Worm (Caenorhabditis elegans) whole organism, L4 larva: ENCODE measurements around the gene C11E4.6.

ENCODE experiments used
- T20F7.1 ChIP-seq: fragments of 200-800 bp; sonication (Bioruptor generic); optimal IDR thresholded peaks from 2 replicates; lab custom pipeline; 2018; ENCODE audit warnings: mild to moderate bottlenecking, missing genetic modification characterization, missing compliant biosample characterization
- T26A8.4 ChIP-seq: fragments of 200-800 bp; sonication (Bioruptor generic); IDR thresholded peaks from 2 replicates; pipeline ENCODE4 v1.3.6; 2022; ENCODE audit warnings: missing genetic modification characterization, missing compliant biosample characterization
- aha-1 ChIP-seq: fragments of 150-350 bp; peaks from one replicate; lab custom pipeline; 2014; ENCODE audit warnings: missing biosample characterization, missing genetic modification characterization
- attf-4 ChIP-seq: sonication (generic microtip); optimal IDR thresholded peaks from 3 replicates; lab custom pipeline; 2017; ENCODE audit warnings: missing biosample characterization, missing genetic modification characterization
- ceh-44 ChIP-seq: fragments of 200-800 bp; sonication (Bioruptor generic); IDR thresholded peaks from 2 replicates; pipeline ENCODE4 v1.3.6; 2022; ENCODE audit warnings: missing genetic modification reagents, missing genetic modification characterization, missing compliant biosample characterization
- ceh-82 ChIP-seq: sonication (generic microtip); optimal IDR thresholded peaks from 2 replicates; lab custom pipeline; 2017; ENCODE audit warnings: missing biosample characterization, missing genetic modification characterization
- cey-2 ChIP-seq: sonication (generic microtip); optimal IDR thresholded peaks from 3 replicates; lab custom pipeline; 2017; ENCODE audit warnings: missing genetic modification characterization, mild to moderate bottlenecking, missing compliant biosample characterization, antibody characterized with exemption, borderline replicate concordance; ENCODE audit not compliant: insufficient read depth
- daf-12 ChIP-seq: fragments of 150-350 bp; optimal IDR thresholded peaks from 2 replicates; lab custom pipeline; 2014; ENCODE audit warnings: missing biosample characterization, missing genetic modification reagents, missing genetic modification characterization
- daf-16 ChIP-seq, 3 experiments: sonication (generic microtip); optimal IDR thresholded peaks; 2 replicates each; lab custom pipeline; 2016 to 2017; ENCODE audit warnings: missing genetic modification characterization in 3 of 3, missing genetic modification reagents in 3 of 3, mild to moderate bottlenecking in 2 of 3, missing compliant biosample characterization in 2 of 3, missing biosample characterization in 1 of 3, moderate library complexity in 1 of 3
- daf-8 ChIP-seq: fragments of 200-800 bp; sonication (Bioruptor generic); IDR thresholded peaks from 2 replicates; pipeline ENCODE4 v1.3.6; 2022; ENCODE audit warnings: missing genetic modification characterization, missing compliant biosample characterization
- dmd-6 ChIP-seq: fragments of 200-800 bp; sonication (Bioruptor generic); IDR thresholded peaks from 2 replicates; pipeline ENCODE4 v1.3.6; 2022; ENCODE audit warnings: missing genetic modification reagents, missing genetic modification characterization, missing compliant biosample characterization
- dmd-9 ChIP-seq: fragments of 200-800 bp; sonication (Bioruptor generic); IDR thresholded peaks from 2 replicates; pipeline ENCODE4 v1.3.6; 2022; ENCODE audit warnings: missing genetic modification reagents, missing genetic modification characterization, missing compliant biosample characterization
- dpl-1 ChIP-seq: fragments of 150-350 bp; optimal IDR thresholded peaks from 2 replicates; lab custom pipeline; 2014; ENCODE audit warnings: missing biosample characterization, missing genetic modification reagents, missing genetic modification characterization
- duxl-1 ChIP-seq: sonication (generic microtip); optimal IDR thresholded peaks from 2 replicates; lab custom pipeline; 2016; ENCODE audit warnings: mild to moderate bottlenecking, missing genetic modification characterization, moderate library complexity, missing compliant biosample characterization; ENCODE audit not compliant: poor library complexity
- egl-27 ChIP-seq: sonication (generic microtip); optimal IDR thresholded peaks from 3 replicates; lab custom pipeline; 2017; ENCODE audit warnings: missing biosample characterization, missing genetic modification reagents, missing genetic modification characterization
- fkh-10 ChIP-seq: fragments of 150-350 bp; optimal IDR thresholded peaks from 2 replicates; lab custom pipeline; 2014; ENCODE audit warnings: missing biosample characterization, missing genetic modification reagents, missing genetic modification characterization
- hlh-30 ChIP-seq: sonication (generic microtip); optimal IDR thresholded peaks from 2 replicates; lab custom pipeline; 2017; ENCODE audit warnings: antibody characterized with exemption, mild to moderate bottlenecking, missing genetic modification characterization, missing compliant biosample characterization; ENCODE audit not compliant: insufficient read depth
- hmg-1.1 ChIP-seq: fragments of 200-800 bp; sonication (Bioruptor generic); IDR thresholded peaks from 2 replicates; pipeline ENCODE4 v1.3.6; 2022; ENCODE audit warnings: missing genetic modification reagents, missing genetic modification characterization, missing compliant biosample characterization
- jun-1 ChIP-seq: fragments of 150-350 bp; optimal IDR thresholded peaks from 2 replicates; lab custom pipeline; 2014; ENCODE audit warnings: missing biosample characterization, missing genetic modification reagents, missing genetic modification characterization
- lin-29 ChIP-seq: fragments of 200-800 bp; sonication (Bioruptor generic); IDR thresholded peaks from 2 replicates; pipeline ENCODE4 v1.3.6; 2022; ENCODE audit warnings: missing genetic modification reagents, missing genetic modification characterization, missing compliant biosample characterization
- lin-38 ChIP-seq: fragments of 200-800 bp; sonication (Bioruptor generic); IDR thresholded peaks from 2 replicates; pipeline ENCODE4 v1.3.6; 2022; ENCODE audit warnings: missing genetic modification reagents, missing genetic modification characterization, missing compliant biosample characterization
- lin-39 ChIP-seq: fragments of 150-350 bp; optimal IDR thresholded peaks from 2 replicates; lab custom pipeline; 2014; ENCODE audit warnings: missing biosample characterization, missing genetic modification reagents, missing genetic modification characterization
- lsy-2 ChIP-seq, 2 experiments: fragments of 150-350 bp in 1 of 2; sonication (generic microtip) in 1 of 2; optimal IDR thresholded peaks; 2 replicates each; lab custom pipeline; 2014 to 2017; ENCODE audit warnings: missing biosample characterization in 2 of 2, missing genetic modification characterization in 2 of 2
- madf-5 ChIP-seq, 2 experiments: fragments of 200-800 bp; sonication (Bioruptor generic); IDR thresholded peaks; 2 replicates each; pipeline ENCODE4 v1.3.6; 2022; ENCODE audit warnings: missing compliant biosample characterization in 2 of 2, missing genetic modification characterization in 2 of 2
- mdl-1 ChIP-seq, 2 experiments: fragments of 150-350 bp in 1 of 2; sonication (generic microtip) in 1 of 2; optimal IDR thresholded peaks; 2 replicates each; lab custom pipeline; 2014 to 2017; ENCODE audit warnings: missing biosample characterization in 2 of 2, missing genetic modification characterization in 2 of 2
- mdt-29 ChIP-seq: fragments of 200-800 bp; sonication (Bioruptor generic); IDR thresholded peaks from 2 replicates; pipeline ENCODE4 v1.3.6; 2022; ENCODE audit warnings: missing genetic modification reagents, missing genetic modification characterization, missing compliant biosample characterization
- mep-1 ChIP-seq: fragments of 150-350 bp; sonication (generic microtip); optimal IDR thresholded peaks from 3 replicates; lab custom pipeline; 2014; ENCODE audit warnings: missing biosample characterization, missing genetic modification characterization
- mes-2 ChIP-seq: sonication (generic microtip); optimal IDR thresholded peaks from 2 replicates; lab custom pipeline; 2016; ENCODE audit warnings: missing genotype, mild to moderate bottlenecking, missing genetic modification characterization, missing compliant biosample characterization; ENCODE audit not compliant: poor library complexity, severe bottlenecking
- mxl-2 ChIP-seq: fragments of 200-800 bp; sonication (Bioruptor generic); conservative IDR thresholded peaks from 2 replicates; pipeline ENCODE4 v1.3.6; 2022; ENCODE audit warnings: missing genetic modification reagents, missing genetic modification characterization, missing compliant biosample characterization
- mxl-3 ChIP-seq: fragments of 200-800 bp; sonication (Bioruptor generic); optimal IDR thresholded peaks from 2 replicates; lab custom pipeline; 2018; ENCODE audit warnings: mild to moderate bottlenecking, missing genetic modification characterization, missing compliant biosample characterization
- nhr-25 ChIP-seq: sonication (generic microtip); optimal IDR thresholded peaks from 2 replicates; lab custom pipeline; 2017; ENCODE audit warnings: missing genetic modification characterization, mild to moderate bottlenecking, missing compliant biosample characterization, antibody characterized with exemption, moderate library complexity, borderline replicate concordance; ENCODE audit not compliant: insufficient read depth
- nhr-28 ChIP-seq: fragments of 150-350 bp; optimal IDR thresholded peaks from 2 replicates; lab custom pipeline; 2014; ENCODE audit warnings: missing biosample characterization, missing genetic modification characterization
- nhr-48 ChIP-seq: sonication (generic microtip); optimal IDR thresholded peaks from 2 replicates; lab custom pipeline; 2016; ENCODE audit warnings: mild to moderate bottlenecking, missing genetic modification characterization, missing compliant biosample characterization
- nhr-6 ChIP-seq: fragments of 150-350 bp; optimal IDR thresholded peaks from 2 replicates; lab custom pipeline; 2014; ENCODE audit warnings: missing biosample characterization, missing genetic modification characterization
- pha-4 ChIP-seq, 2 experiments: fragments of 150-350 bp in 1 of 2; fragments of 200-800 bp in 1 of 2; sonication (Bioruptor generic) in 1 of 2; IDR thresholded peaks in 1 of 2; optimal IDR thresholded peaks in 1 of 2; 2 replicates each; pipeline versions ENCODE4 v1.3.6 to Lab custom; 2014 to 2022; ENCODE audit warnings: missing genetic modification characterization in 2 of 2, missing genetic modification reagents in 2 of 2, missing biosample characterization in 1 of 2, missing compliant biosample characterization in 1 of 2
- pqm-1 ChIP-seq: sonication (generic microtip); optimal IDR thresholded peaks from 2 replicates; lab custom pipeline; 2017; ENCODE audit warnings: missing biosample characterization, missing genetic modification characterization
- set-16 ChIP-seq: fragments of 200-800 bp; sonication (Bioruptor generic); IDR thresholded peaks from 2 replicates; pipeline ENCODE4 v1.3.6; 2022; ENCODE audit warnings: missing genetic modification reagents, missing genetic modification characterization, missing compliant biosample characterization
- snpc-4 ChIP-seq: fragments of 150-350 bp; optimal IDR thresholded peaks from 2 replicates; lab custom pipeline; 2014; ENCODE audit warnings: missing biosample characterization, missing genetic modification characterization
- spr-3 ChIP-seq: fragments of 200-800 bp; sonication (Bioruptor generic); optimal IDR thresholded peaks from 2 replicates; lab custom pipeline; 2018; ENCODE audit warnings: mild to moderate bottlenecking, missing genetic modification characterization, missing compliant biosample characterization
- unc-130 ChIP-seq: sonication (generic microtip); optimal IDR thresholded peaks from 2 replicates; lab custom pipeline; 2016; ENCODE audit warnings: missing genetic modification reagents, missing genetic modification characterization, missing compliant biosample characterization
- unc-62 ChIP-seq, 3 experiments: fragments of 150-350 bp in 1 of 3; sonication (generic microtip); optimal IDR thresholded peaks in 2 of 3; peaks in 1 of 3; 1 replicate in 1 of 3; 2 replicates in 2 of 3; lab custom pipeline; 2014 to 2017; ENCODE audit warnings: missing biosample characterization in 3 of 3, missing genetic modification characterization in 3 of 3, missing genetic modification reagents in 3 of 3, missing genotype in 1 of 3
- ztf-11 ChIP-seq: fragments of 150-350 bp; optimal IDR thresholded peaks from 2 replicates; lab custom pipeline; 2014; ENCODE audit warnings: missing biosample characterization, missing genetic modification characterization
- ztf-7 ChIP-seq: fragments of 150-350 bp; optimal IDR thresholded peaks from 2 replicates; lab custom pipeline; 2014; ENCODE audit warnings: missing biosample characterization, missing genetic modification characterization

C11E4.6 gene

ce11 chrX:9638825-9639474, 28.6 kb downstream of the C11E4.6 start (continued):
- TF ChIP-seq daf-16 (GFP tag; optimal IDR thresholded peaks at IDR 0.05; lab: Kevin White, UChicago) (no peak), daf-16 (tag; optimal IDR thresholded peaks at IDR 0.05; lab: Kevin White, UChicago) (peak; percentile 89), hlh-30 (tag; lab: Kevin White, UChicago) (peak; percentile 71), egl-27 (no peak), duxl-1 (tag; lab: Kevin White, UChicago) (no peak), ceh-44 (GFP tag; lab: Robert Waterston, UW) (no peak), lsy-2 (tag; optimal IDR thresholded peaks at IDR 0.05; lab: Kevin White, UChicago) (peak in 1 of 2 experiments; percentile 24), set-16 (GFP tag; lab: Robert Waterston, UW) (no peak), unc-130 (no peak), ztf-11 (tag; lab: Kevin White, UChicago) (no peak), T20F7.1 (no peak), lin-29 (GFP tag; lab: Robert Waterston, UW) (no peak), nhr-48 (tag; lab: Kevin White, UChicago) (no peak), fkh-10 (GFP tag; lab: Kevin White, UChicago) (no peak), mes-2 (tag; lab: Kevin White, UChicago) (no peak), pha-4 (GFP tag; IDR thresholded peaks at IDR 0.05; lab: Robert Waterston, UW) (no peak), pha-4 (tag; optimal IDR thresholded peaks at IDR 0.05; lab: Kevin White, UChicago) (no peak), attf-4 (no peak), mxl-3 (GFP tag; lab: Kevin White, UChicago) (no peak), dmd-9 (GFP tag; lab: Robert Waterston, UW) (no peak), ceh-82 (tag; lab: Kevin White, UChicago) (no peak)

DNA sequence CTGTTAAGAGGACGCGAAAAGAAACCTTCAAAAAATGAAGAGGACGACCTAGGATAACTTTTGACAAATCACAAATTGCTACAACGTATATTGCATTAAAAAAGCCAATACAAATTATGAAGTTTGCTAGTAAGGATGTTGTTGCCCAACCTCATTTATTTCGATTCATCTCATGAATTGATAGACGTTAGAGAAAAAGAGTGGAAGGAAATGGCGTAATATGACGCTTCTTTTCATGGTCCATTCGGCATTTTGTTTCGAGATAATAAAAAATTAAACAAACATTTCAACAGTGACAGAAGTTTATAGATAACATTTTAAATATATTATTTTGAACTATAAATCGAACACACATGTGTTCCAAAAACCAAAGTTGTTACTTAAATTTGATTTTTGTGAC, 30.5 kb downstream of the C11E4.6 start:
- TF ChIP-seq pqm-1 (tag; lab: Kevin White, UChicago) (no peak), lsy-2 (tag; optimal IDR thresholded peaks at IDR 0.05; lab: Kevin White, UChicago) (peak in 1 of 2 experiments; percentile 0)
- TF ChIP-seq, all 104 proteins: peak for 1

DNA sequence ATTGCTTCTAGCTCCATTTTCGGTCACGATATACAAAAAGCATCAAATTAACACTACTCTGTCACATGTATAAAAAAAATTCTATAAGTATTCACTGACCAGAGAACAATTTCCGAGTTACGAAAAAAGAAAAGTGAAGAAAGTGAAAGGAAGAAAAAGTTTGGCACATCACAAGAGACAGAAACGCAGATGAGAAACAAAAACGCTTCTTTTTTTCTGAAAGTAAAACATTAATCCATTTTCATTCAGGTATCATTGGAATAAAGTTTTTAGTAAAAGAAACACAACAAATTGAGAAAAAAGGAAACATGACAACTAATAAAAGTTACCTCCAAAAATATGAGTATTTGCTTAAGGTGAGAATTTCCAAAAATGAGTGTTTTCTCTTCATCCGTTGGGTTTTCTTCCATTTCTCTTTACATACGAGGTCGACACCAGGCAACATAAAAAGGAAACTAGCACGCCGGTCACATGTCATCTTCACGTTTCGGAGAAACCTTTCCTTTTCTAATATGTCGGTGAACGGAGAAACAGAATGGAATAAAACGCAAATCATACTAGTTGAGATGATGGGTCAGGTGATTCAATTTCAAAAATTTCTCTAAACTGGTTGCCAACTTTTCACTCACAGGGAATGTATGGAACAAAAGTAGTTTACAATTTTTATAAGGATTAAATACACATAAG, 32.6 kb downstream of the C11E4.6 start:
- TF ChIP-seq nhr-6 (tag; lab: Kevin White, UChicago) (no peak), daf-8 (GFP tag; lab: Robert Waterston, UW) (no peak), T20F7.1 (no peak), spr-3 (no peak), unc-62 (GFP tag; optimal IDR thresholded peaks at IDR 0.05 in 1 of 2; lab: Kevin White, UChicago) (peak in 1 of 2 experiments; percentile 94), unc-62 (tag; optimal IDR thresholded peaks at IDR 0.05; lab: Kevin White, UChicago) (no peak), hmg-1.1 (GFP tag; lab: Robert Waterston, UW) (no peak), mep-1 (peak; percentile 17), hlh-30 (tag; lab: Kevin White, UChicago) (peak; percentile 75), dmd-6 (no peak), ztf-7 (tag; lab: Kevin White, UChicago) (no peak), nhr-28 (peak; percentile 40), nhr-25 (peak; percentile 43), pqm-1 (tag; lab: Kevin White, UChicago) (no peak), mdl-1 (tag; optimal IDR thresholded peaks at IDR 0.05; lab: Kevin White, UChicago) (peak in 1 of 2 experiments; percentile 54), mxl-2 (GFP tag; lab: Robert Waterston, UW) (no peak), mdt-29 (GFP tag; lab: Robert Waterston, UW) (no peak), snpc-4 (no peak), dpl-1 (GFP tag; lab: Kevin White, UChicago) (no peak), T26A8.4 (GFP tag; lab: Robert Waterston, UW) (no peak), lin-38 (no peak), mes-2 (tag; lab: Kevin White, UChicago) (no peak), daf-12 (tag; lab: Kevin White, UChicago) (no peak), aha-1 (tag; lab: Kevin White, UChicago) (peak; percentile 89), cey-2 (no peak), lin-39 (tag; lab: Kevin White, UChicago) (no peak), madf-5 (GFP tag; IDR thresholded peaks at IDR 0.05; lab: Robert Waterston, UW) (no peak), jun-1 (tag; lab: Kevin White, UChicago) (no peak)
